Fruit fly (Drosophila melanogaster) whole organism, adult: ENCODE results near the gene rols.

Source experiments
- Clk ChIP-seq: fragments of 200-800 bp; sonication (Bioruptor generic); optimal IDR thresholded peaks from 2 replicates; lab custom pipeline; 2017; ENCODE audit warnings: missing biosample characterization, missing genetic modification characterization
- Mnt ChIP-seq: fragments of 200-800 bp; sonication (Bioruptor generic); optimal IDR thresholded peaks from 2 replicates; lab custom pipeline; 2016; ENCODE audit warnings: missing biosample characterization, mild to moderate bottlenecking, missing genetic modification characterization
- bab1 ChIP-seq: fragments of 200-800 bp; sonication (Bioruptor generic); optimal IDR thresholded peaks from 3 replicates; lab custom pipeline; 2019; ENCODE audit warnings: missing biosample characterization, mild to moderate bottlenecking, missing genetic modification characterization, moderate library complexity
- kay ChIP-seq: fragments of 200-800 bp; sonication (Bioruptor generic); peaks from one replicate; lab custom pipeline; 2016; ENCODE audit warnings: missing biosample characterization, missing genetic modification characterization, borderline replicate concordance
- ovo ChIP-seq: fragments of 200-800 bp; sonication (Bioruptor generic); optimal IDR thresholded peaks from 2 replicates; lab custom pipeline; 2016; ENCODE audit warnings: missing biosample characterization, missing genetic modification characterization
- pad ChIP-seq: fragments of 200-800 bp; sonication (Bioruptor generic); optimal IDR thresholded peaks from 3 replicates; lab custom pipeline; 2017; ENCODE audit warnings: missing biosample characterization, missing genetic modification characterization, mild to moderate bottlenecking, moderate library complexity, missing genetic modification reagents

DNA sequence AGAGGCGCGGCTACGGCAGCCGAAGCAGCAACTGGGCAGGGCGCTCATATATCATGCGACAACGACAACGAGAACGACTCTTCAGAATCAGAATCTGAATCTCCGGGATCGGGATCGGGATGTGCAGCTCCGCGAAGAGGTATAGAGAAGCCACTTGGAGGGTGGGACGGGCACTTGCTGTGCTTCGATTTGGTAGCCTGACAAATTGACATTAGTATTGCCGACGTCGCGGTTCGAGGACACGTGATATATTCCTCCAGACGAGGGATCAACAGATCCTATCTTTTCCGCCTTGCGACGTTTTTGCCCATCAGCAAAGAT is 17.8 kb upstream of the rols start:
- TF ChIP-seq kay (GFP tag; lab: Kevin White, UChicago): no peak
- TF ChIP-seq bab1 (GFP tag; lab: Kevin White, UChicago): no peak
- no peak for TF ChIP-seq Mnt
- TF ChIP-seq pad: no peak
- TF ChIP-seq Clk (GFP tag; lab: Kevin White, UChicago): no peak
- TF ChIP-seq ovo: no peak
